Fruit fly (Drosophila melanogaster) whole organism, embryonic: Measurements from ENCODE around the gene CG16854.

Source experiments
- Asciz ChIP-seq: fragments of 200-800 bp; sonication (Bioruptor generic); optimal IDR thresholded peaks from 2 replicates; lab custom pipeline; 2017; ENCODE audit warnings: missing biosample characterization, mild to moderate bottlenecking, missing genetic modification characterization, missing genetic modification reagents
- Atf-2 ChIP-seq: fragments of 200-800 bp; sonication (Bioruptor generic); optimal IDR thresholded peaks from 2 replicates; lab custom pipeline; 2016; ENCODE audit warnings: missing biosample characterization, missing genetic modification characterization
- Awh ChIP-seq: fragments of 200-800 bp; sonication (Bioruptor generic); IDR thresholded peaks from 2 replicates; pipeline ENCODE4, ENCODE4 v1.3.6; 2022; ENCODE audit warnings: missing biosample characterization, missing genetic modification characterization
- Bgb ChIP-seq: fragments of 200-800 bp; sonication (Bioruptor generic); IDR thresholded peaks from 2 replicates; pipeline ENCODE4 v1.3.6; 2022; ENCODE audit warnings: missing biosample characterization, missing genetic modification characterization; ENCODE audit not compliant: partially characterized antibody
- Blimp-1 ChIP-seq: fragments of 200-800 bp; sonication (Bioruptor generic); optimal IDR thresholded peaks from 3 replicates; lab custom pipeline; 2018; ENCODE audit warnings: missing biosample characterization, missing genetic modification characterization, mild to moderate bottlenecking, moderate library complexity, missing genetic modification reagents
- CG10654 ChIP-seq: fragments of 200-800 bp; sonication (Bioruptor generic); optimal IDR thresholded peaks from 2 replicates; lab custom pipeline; 2016; ENCODE audit warnings: missing biosample characterization, missing genetic modification characterization
- CG11247 ChIP-seq: fragments of 200-800 bp; sonication (Bioruptor generic); IDR thresholded peaks from 2 replicates; pipeline ENCODE4 v1.3.6; 2022; ENCODE audit warnings: missing biosample characterization, missing genetic modification characterization
- CG13296 ChIP-seq: fragments of 200-800 bp; sonication (Bioruptor generic); optimal IDR thresholded peaks from 3 replicates; lab custom pipeline; 2018; ENCODE audit warnings: missing biosample characterization, mild to moderate bottlenecking, missing genetic modification characterization
- CG14667 ChIP-seq: fragments of 200-800 bp; sonication (Bioruptor generic); IDR thresholded peaks from 2 replicates; pipeline ENCODE4 v1.3.6; 2022; ENCODE audit warnings: missing biosample characterization, missing genetic modification characterization
- CG1647 ChIP-seq: fragments of 200-800 bp; sonication (Bioruptor generic); optimal IDR thresholded peaks from 3 replicates; lab custom pipeline; 2016; ENCODE audit warnings: missing biosample characterization, missing genetic modification characterization
- CG17328 ChIP-seq: fragments of 200-800 bp; sonication (Bioruptor generic); IDR thresholded peaks from 2 replicates; pipeline ENCODE4 v1.3.6; 2022; ENCODE audit warnings: missing biosample characterization, missing genetic modification characterization
- CG18599 ChIP-seq: fragments of 200-800 bp; sonication (Bioruptor generic); optimal IDR thresholded peaks from 3 replicates; lab custom pipeline; 2017; ENCODE audit warnings: missing biosample characterization, missing genetic modification characterization, mild to moderate bottlenecking, moderate library complexity, missing genetic modification reagents
- CG30403 ChIP-seq: fragments of 200-800 bp; sonication (Bioruptor generic); optimal IDR thresholded peaks from 3 replicates; lab custom pipeline; 2016; ENCODE audit warnings: missing biosample characterization, missing genetic modification characterization
- CG31441 ChIP-seq: fragments of 200-800 bp; sonication (Bioruptor generic); IDR thresholded peaks from 2 replicates; pipeline ENCODE4 v1.3.6; 2022; ENCODE audit warnings: missing biosample characterization, missing genetic modification characterization
- CG33557 ChIP-seq: fragments of 200-800 bp; sonication (Bioruptor generic); optimal IDR thresholded peaks from 2 replicates; lab custom pipeline; 2019; ENCODE audit warnings: missing biosample characterization, mild to moderate bottlenecking, missing genetic modification characterization, moderate library complexity
- CG3407 ChIP-seq: fragments of 200-800 bp; sonication (Bioruptor generic); optimal IDR thresholded peaks from 2 replicates; lab custom pipeline; 2018; ENCODE audit warnings: missing biosample characterization, mild to moderate bottlenecking, missing genetic modification characterization
- CG3995 ChIP-seq: fragments of 200-800 bp; sonication (Bioruptor generic); optimal IDR thresholded peaks from 3 replicates; lab custom pipeline; 2016; ENCODE audit warnings: missing biosample characterization, missing genetic modification characterization
- CG4360 ChIP-seq: fragments of 200-800 bp; sonication (Bioruptor generic); IDR thresholded peaks from 2 replicates; pipeline ENCODE4 v1.3.6; 2022; ENCODE audit warnings: missing biosample characterization, missing genetic modification characterization
- CG4424 ChIP-seq: fragments of 200-800 bp; sonication (Bioruptor generic); optimal IDR thresholded peaks from 3 replicates; lab custom pipeline; 2016; ENCODE audit warnings: missing biosample characterization, missing genetic modification characterization
- CG4730 ChIP-seq: fragments of 200-800 bp; sonication (Bioruptor generic); IDR thresholded peaks from 2 replicates; pipeline ENCODE4 v1.3.6; 2022; ENCODE audit warnings: missing biosample characterization, missing genetic modification characterization
- CG4854 ChIP-seq: fragments of 200-800 bp; sonication (Bioruptor generic); optimal IDR thresholded peaks from 2 replicates; lab custom pipeline; 2016; ENCODE audit warnings: missing biosample characterization, missing genetic modification characterization, inconsistent platforms
- CG7745 ChIP-seq: fragments of 200-800 bp; sonication (Bioruptor generic); optimal IDR thresholded peaks from 2 replicates; lab custom pipeline; 2018; ENCODE audit warnings: missing biosample characterization, mild to moderate bottlenecking, missing genetic modification characterization, moderate library complexity
- D19A ChIP-seq: fragments of 200-800 bp; optimal IDR thresholded peaks from 3 replicates; lab custom pipeline; 2019; ENCODE audit warnings: missing biosample characterization, mild to moderate bottlenecking, missing genetic modification characterization, moderate library complexity
- Dref ChIP-seq: fragments of 200-800 bp; sonication (Bioruptor generic); IDR thresholded peaks from 2 replicates; pipeline ENCODE4 v1.3.6; 2022; ENCODE audit warnings: missing biosample characterization, missing genetic modification characterization
- Lhr ChIP-seq: fragments of 200-800 bp; sonication (Bioruptor generic); optimal IDR thresholded peaks from 3 replicates; lab custom pipeline; 2017; ENCODE audit warnings: mild to moderate bottlenecking, missing biosample characterization, missing genetic modification reagents, missing genetic modification characterization
- NfI ChIP-seq: fragments of 200-800 bp; sonication (Bioruptor generic); optimal IDR thresholded peaks from 3 replicates; lab custom pipeline; 2018; ENCODE audit warnings: missing biosample characterization, mild to moderate bottlenecking, missing genetic modification characterization, moderate library complexity
- Oli ChIP-seq: fragments of 200-800 bp; sonication (Bioruptor generic); optimal IDR thresholded peaks from 2 replicates; lab custom pipeline; 2018; ENCODE audit warnings: missing biosample characterization, mild to moderate bottlenecking, missing genetic modification characterization, moderate library complexity
- Scr ChIP-seq: fragments of 200-800 bp; sonication (Bioruptor generic); IDR thresholded peaks from 2 replicates; pipeline ENCODE4 v1.3.6; 2022; ENCODE audit warnings: missing biosample characterization, missing genetic modification characterization; ENCODE audit not compliant: partially characterized antibody
- Side ChIP-seq: fragments of 200-800 bp; sonication (Bioruptor generic); optimal IDR thresholded peaks from 2 replicates; lab custom pipeline; 2016; ENCODE audit warnings: missing biosample characterization, missing genetic modification characterization
- Trl ChIP-seq, 3 experiments: fragments of >200 bp in 2 of 3; fragments of 200-800 bp in 1 of 3; sonication (Bioruptor generic) in 1 of 3; optimal IDR thresholded peaks; 2 replicates in 1 of 3; 3 replicates in 2 of 3; lab custom pipeline; 2016 to 2017; ENCODE audit warnings: missing biosample characterization in 1 of 3, missing genetic modification characterization in 1 of 3
- ac ChIP-seq: fragments of 200-800 bp; sonication (Bioruptor generic); optimal IDR thresholded peaks from 3 replicates; lab custom pipeline; 2017; ENCODE audit warnings: missing biosample characterization, mild to moderate bottlenecking, missing genetic modification characterization
- aop ChIP-seq: fragments of 200-800 bp; sonication (Bioruptor generic); IDR thresholded peaks from 2 replicates; pipeline ENCODE4 v1.3.6; 2022; ENCODE audit warnings: missing biosample characterization, missing genetic modification characterization
- ase ChIP-seq: fragments of 200-800 bp; sonication (Bioruptor generic); IDR thresholded peaks from 3 replicates; pipeline ENCODE4 v1.3.6; 2022; ENCODE audit warnings: missing biosample characterization, missing genetic modification characterization
- bigmax ChIP-seq: fragments of 200-800 bp; sonication (Bioruptor generic); optimal IDR thresholded peaks from 2 replicates; lab custom pipeline; 2018; ENCODE audit warnings: missing biosample characterization, mild to moderate bottlenecking, missing genetic modification characterization
- cad ChIP-seq: fragments of >200 bp; optimal IDR thresholded peaks from 2 replicates; lab custom pipeline; 2017; ENCODE audit warnings: missing biosample characterization, missing genetic modification characterization
- crp ChIP-seq, 2 experiments: fragments of 200-800 bp; sonication (Bioruptor generic); optimal IDR thresholded peaks; 2 replicates in 1 of 2; 3 replicates in 1 of 2; lab custom pipeline; 2017; ENCODE audit warnings: missing biosample characterization in 2 of 2, missing genetic modification characterization in 2 of 2, mild to moderate bottlenecking in 1 of 2, moderate library complexity in 1 of 2
- fd64A ChIP-seq: fragments of 200-800 bp; sonication (Bioruptor generic); optimal IDR thresholded peaks from 3 replicates; lab custom pipeline; 2018; ENCODE audit warnings: missing biosample characterization, mild to moderate bottlenecking, missing genetic modification characterization
- ind ChIP-seq: fragments of 200-800 bp; sonication (Bioruptor generic); optimal IDR thresholded peaks from 3 replicates; lab custom pipeline; 2016; ENCODE audit warnings: missing biosample characterization, missing genetic modification characterization
- ken ChIP-seq: fragments of 200-800 bp; sonication (Bioruptor generic); IDR thresholded peaks from 3 replicates; pipeline ENCODE4 v1.3.6; 2022; ENCODE audit warnings: missing biosample characterization, missing genetic modification characterization
- kni ChIP-seq: fragments of 200-800 bp; sonication (Bioruptor generic); optimal IDR thresholded peaks from 3 replicates; lab custom pipeline; 2017; ENCODE audit warnings: mild to moderate bottlenecking, missing biosample characterization, missing genetic modification reagents, missing genetic modification characterization
- knrl ChIP-seq: fragments of 200-800 bp; sonication (Bioruptor generic); IDR thresholded peaks from 3 replicates; pipeline ENCODE4 v1.3.6; 2022; ENCODE audit warnings: missing biosample characterization, missing genetic modification characterization; ENCODE audit not compliant: partially characterized antibody
- lilli ChIP-seq: fragments of 200-800 bp; sonication (Bioruptor generic); optimal IDR thresholded peaks from 3 replicates; lab custom pipeline; 2016; ENCODE audit warnings: missing biosample characterization, missing genetic modification characterization
- mam ChIP-seq: fragments of 200-800 bp; sonication (Bioruptor generic); optimal IDR thresholded peaks from 3 replicates; lab custom pipeline; 2016; ENCODE audit warnings: missing biosample characterization, missing genetic modification characterization
- otp ChIP-seq: fragments of 200-800 bp; sonication (Bioruptor generic); IDR thresholded peaks from 3 replicates; pipeline ENCODE4, ENCODE4 v1.3.6; 2022; ENCODE audit warnings: missing biosample characterization, missing genetic modification characterization
- peb ChIP-seq: fragments of 200-800 bp; sonication (Bioruptor generic); IDR thresholded peaks from 2 replicates; pipeline ENCODE4 v1.3.6; 2022; ENCODE audit warnings: missing biosample characterization, missing genetic modification characterization
- row ChIP-seq: fragments of 200-800 bp; sonication (Bioruptor generic); IDR thresholded peaks from 3 replicates; pipeline ENCODE4 v1.3.6; 2022; ENCODE audit warnings: missing biosample characterization, missing genetic modification characterization
- run ChIP-seq: fragments of 200-800 bp; sonication (Bioruptor generic); optimal IDR thresholded peaks from 3 replicates; lab custom pipeline; 2018; ENCODE audit warnings: missing biosample characterization, mild to moderate bottlenecking, missing genetic modification characterization
- salm ChIP-seq: fragments of 200-800 bp; sonication (Bioruptor generic); optimal IDR thresholded peaks from 2 replicates; lab custom pipeline; 2018; ENCODE audit warnings: missing biosample characterization, mild to moderate bottlenecking, missing genetic modification characterization
- so ChIP-seq: fragments of 200-800 bp; sonication (Bioruptor generic); IDR thresholded peaks from 3 replicates; pipeline ENCODE4 v1.3.6; 2022; ENCODE audit warnings: missing biosample characterization, missing genetic modification characterization
- sug ChIP-seq: fragments of 200-800 bp; optimal IDR thresholded peaks from 2 replicates; lab custom pipeline; 2019; ENCODE audit warnings: missing biosample characterization, mild to moderate bottlenecking, missing genetic modification characterization, moderate library complexity
- zfh1 ChIP-seq: fragments of 200-800 bp; sonication (Bioruptor generic); IDR thresholded peaks from 3 replicates; pipeline ENCODE4 v1.3.6; 2022; ENCODE audit warnings: missing biosample characterization, missing genetic modification characterization

Gene CG16854

DNA sequence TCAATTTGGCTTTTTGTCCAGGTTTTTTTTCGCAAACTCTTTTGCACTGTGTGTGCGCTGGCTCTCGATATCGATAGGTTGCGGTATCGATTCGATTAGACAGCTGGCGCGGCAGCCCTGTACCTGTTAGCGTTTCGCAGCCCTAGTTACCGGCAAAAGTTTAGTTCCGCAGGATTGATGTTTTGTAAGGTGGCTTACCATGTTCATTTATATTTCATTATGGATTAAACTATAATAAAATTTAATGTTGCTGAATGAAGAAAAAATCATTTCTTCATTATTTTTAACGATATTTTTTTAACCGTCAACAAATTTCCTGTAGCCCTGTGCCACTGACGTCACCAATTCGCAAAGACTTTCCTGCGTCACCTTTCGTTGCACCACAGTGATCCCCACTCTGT, 20.0 kb downstream of the CG16854 start, which contains the start of gene Reps (continued):
- TF ChIP-seq CG17328 (GFP tag; lab: Robert Waterston, UW) (peak; percentile 99), row (GFP tag; lab: Robert Waterston, UW) (peak; percentile 99), CG11247 (GFP tag; lab: Robert Waterston, UW) (peak; percentile 99), run (tag; lab: Kevin White, UChicago) (peak; percentile 93), Atf-2 (peak; percentile 98), otp (GFP tag; lab: Robert Waterston, UW) (peak; percentile 98), CG3407 (GFP tag; lab: Kevin White, UChicago) (peak; percentile 96), Bgb (GFP tag; lab: Robert Waterston, UW) (peak; percentile 56), mam (GFP tag; lab: Kevin White, UChicago) (peak; percentile 98), Scr (GFP tag; lab: Robert Waterston, UW) (peak; percentile 71), CG31441 (GFP tag; lab: Robert Waterston, UW) (peak; percentile 99), crp (GFP tag; optimal IDR thresholded peaks at IDR 0.05; lab: Kevin White, UChicago) (peak; percentile 33 to 84), CG30403 (GFP tag; lab: Kevin White, UChicago) (peak; percentile 99), CG13296 (GFP tag; lab: Kevin White, UChicago) (peak; percentile 97), CG4730 (GFP tag; lab: Robert Waterston, UW) (peak; percentile 98), CG10654 (GFP tag; lab: Kevin White, UChicago) (peak; percentile 99), ase (GFP tag; lab: Robert Waterston, UW) (peak; percentile 99), zfh1 (peak; percentile 99), lilli (GFP tag; lab: Kevin White, UChicago) (peak; percentile 99), fd64A (GFP tag; lab: Kevin White, UChicago) (peak; percentile 94), bigmax (GFP tag; lab: Kevin White, UChicago) (peak; percentile 62), kni (GFP tag; lab: Kevin White, UChicago) (no peak), so (peak; percentile 99), Asciz (GFP tag; lab: Kevin White, UChicago) (peak; percentile 97), Blimp-1 (peak; percentile 97), CG14667 (GFP tag; lab: Robert Waterston, UW) (peak; percentile 99), CG4424 (GFP tag; lab: Kevin White, UChicago) (peak; percentile 99), ac (GFP tag; lab: Kevin White, UChicago) (peak; percentile 94), CG18599 (peak; percentile 98), sug (tag; lab: Kevin White, UChicago) (peak; percentile 97), Side (peak; percentile 96), salm (tag; lab: Kevin White, UChicago) (peak; percentile 93), CG1647 (GFP tag; lab: Kevin White, UChicago) (peak; percentile 98), CG7745 (peak; percentile 82), Dref (GFP tag; lab: Robert Waterston, UW) (peak; percentile 90), ken (peak; percentile 99), cad (GFP tag; lab: Kevin White, UChicago) (no peak), Lhr (GFP tag; lab: Kevin White, UChicago) (peak; percentile 96), Oli (tag; lab: Kevin White, UChicago) (peak; percentile 98), knrl (GFP tag; lab: Robert Waterston, UW) (peak; percentile 77), ind (GFP tag; lab: Kevin White, UChicago) (peak; percentile 99), CG4360 (GFP tag; lab: Robert Waterston, UW) (peak; percentile 88), Awh (GFP tag; lab: Robert Waterston, UW) (peak; percentile 99), CG4854 (GFP tag; lab: Kevin White, UChicago) (peak; percentile 97), peb (GFP tag; lab: Robert Waterston, UW) (peak; percentile 98), CG33557 (GFP tag; lab: Kevin White, UChicago) (peak; percentile 98), CG3995 (peak; percentile 83), D19A (tag; lab: Kevin White, UChicago) (peak; percentile 94), Trl (optimal IDR thresholded peaks at IDR 0.05; lab: Kevin White, UChicago) (no peak), Trl (GFP tag; optimal IDR thresholded peaks at IDR 0.05; lab: Kevin White, UChicago) (peak; percentile 97), NfI (peak; percentile 98), aop (GFP tag; lab: Robert Waterston, UW) (peak; percentile 91)
